Fruit fly (Drosophila melanogaster) whole organism, embryonic: ENCODE data around the gene Aasdh.

ENCODE experiments used
- ATbp ChIP-seq: fragments of 200-800 bp; sonication (Bioruptor generic); optimal IDR thresholded peaks from 2 replicates; lab custom pipeline; 2017; ENCODE audit warnings: missing biosample characterization, mild to moderate bottlenecking, missing genetic modification characterization, missing genetic modification reagents
- Abd-B ChIP-seq: fragments of 200-800 bp; sonication (Bioruptor generic); optimal IDR thresholded peaks from 2 replicates; lab custom pipeline; 2018; ENCODE audit warnings: missing biosample characterization, mild to moderate bottlenecking, missing genetic modification characterization, moderate library complexity
- CG10431 ChIP-seq: fragments of 200-800 bp; sonication (Bioruptor generic); optimal IDR thresholded peaks from 3 replicates; lab custom pipeline; 2018; ENCODE audit warnings: missing biosample characterization, mild to moderate bottlenecking, missing genetic modification characterization
- CG10543 ChIP-seq: fragments of 200-800 bp; sonication (Bioruptor generic); optimal IDR thresholded peaks from 3 replicates; lab custom pipeline; 2017; ENCODE audit warnings: missing biosample characterization, mild to moderate bottlenecking, missing genetic modification characterization, moderate library complexity
- CG10654 ChIP-seq: fragments of 200-800 bp; sonication (Bioruptor generic); optimal IDR thresholded peaks from 2 replicates; lab custom pipeline; 2016; ENCODE audit warnings: missing biosample characterization, missing genetic modification characterization
- CG12155 ChIP-seq: fragments of 200-800 bp; sonication (Bioruptor generic); optimal IDR thresholded peaks from 3 replicates; lab custom pipeline; 2016; ENCODE audit warnings: missing biosample characterization, missing genetic modification characterization
- CG14860 ChIP-seq: fragments of 200-800 bp; sonication (Bioruptor generic); IDR thresholded peaks from 3 replicates; pipeline ENCODE4 v1.3.6; 2022; ENCODE audit warnings: missing biosample characterization, missing genetic modification characterization; ENCODE audit not compliant: partially characterized antibody
- CG1647 ChIP-seq: fragments of 200-800 bp; sonication (Bioruptor generic); optimal IDR thresholded peaks from 3 replicates; lab custom pipeline; 2016; ENCODE audit warnings: missing biosample characterization, missing genetic modification characterization
- CG16815 ChIP-seq: fragments of 200-800 bp; sonication (Bioruptor generic); optimal IDR thresholded peaks from 3 replicates; lab custom pipeline; 2017; ENCODE audit warnings: missing biosample characterization, mild to moderate bottlenecking, missing genetic modification characterization
- CG16863 ChIP-seq: fragments of 200-800 bp; sonication (Bioruptor generic); optimal IDR thresholded peaks from 3 replicates; lab custom pipeline; 2016; ENCODE audit warnings: missing biosample characterization, missing genetic modification characterization
- CG17328 ChIP-seq: fragments of 200-800 bp; sonication (Bioruptor generic); IDR thresholded peaks from 2 replicates; pipeline ENCODE4 v1.3.6; 2022; ENCODE audit warnings: missing biosample characterization, missing genetic modification characterization
- CG17802 ChIP-seq: fragments of 200-800 bp; sonication (Bioruptor generic); optimal IDR thresholded peaks from 2 replicates; lab custom pipeline; 2018; ENCODE audit warnings: missing biosample characterization, mild to moderate bottlenecking, missing genetic modification characterization, moderate library complexity
- CG17912 ChIP-seq: fragments of 200-800 bp; sonication (Bioruptor generic); optimal IDR thresholded peaks from 2 replicates; lab custom pipeline; 2018; ENCODE audit warnings: missing biosample characterization, mild to moderate bottlenecking, missing genetic modification characterization
- CG2889 ChIP-seq: fragments of 200-800 bp; sonication (Bioruptor generic); IDR thresholded peaks from 3 replicates; pipeline ENCODE4 v1.3.6; 2022; ENCODE audit warnings: missing biosample characterization, missing genetic modification characterization
- CG31388 ChIP-seq: fragments of 200-800 bp; sonication (Bioruptor generic); optimal IDR thresholded peaks from 2 replicates; lab custom pipeline; 2016; ENCODE audit warnings: missing biosample characterization, missing genetic modification characterization
- CG33213 ChIP-seq: fragments of 200-800 bp; sonication (Bioruptor generic); optimal IDR thresholded peaks from 3 replicates; lab custom pipeline; 2016; ENCODE audit warnings: missing biosample characterization, missing genetic modification characterization
- CG33557 ChIP-seq: fragments of 200-800 bp; sonication (Bioruptor generic); optimal IDR thresholded peaks from 2 replicates; lab custom pipeline; 2019; ENCODE audit warnings: missing biosample characterization, mild to moderate bottlenecking, missing genetic modification characterization, moderate library complexity
- CG43689 ChIP-seq: fragments of 200-800 bp; sonication (Bioruptor generic); IDR thresholded peaks from 2 replicates; pipeline ENCODE4 v1.3.6; 2022; ENCODE audit warnings: missing biosample characterization, missing genetic modification characterization
- CG4707 ChIP-seq: fragments of 200-800 bp; sonication (Bioruptor generic); optimal IDR thresholded peaks from 2 replicates; lab custom pipeline; 2018; ENCODE audit warnings: missing biosample characterization, mild to moderate bottlenecking, missing genetic modification characterization, moderate library complexity
- CG6683 ChIP-seq: fragments of 200-800 bp; sonication (Bioruptor generic); optimal IDR thresholded peaks from 2 replicates; lab custom pipeline; 2017; ENCODE audit warnings: missing biosample characterization, mild to moderate bottlenecking, missing genetic modification characterization, missing genetic modification reagents
- CG6689 ChIP-seq: fragments of 200-800 bp; sonication (Bioruptor generic); IDR thresholded peaks from 2 replicates; pipeline ENCODE4 v1.3.6; 2022; ENCODE audit warnings: missing biosample characterization, missing genetic modification characterization
- CG6791 ChIP-seq: fragments of 200-800 bp; sonication (Bioruptor generic); IDR thresholded peaks from 3 replicates; pipeline ENCODE4 v1.3.6; 2022; ENCODE audit warnings: missing biosample characterization, missing genetic modification characterization; ENCODE audit not compliant: partially characterized antibody
- CG7271 ChIP-seq: fragments of 200-800 bp; sonication (Bioruptor generic); optimal IDR thresholded peaks from 2 replicates; lab custom pipeline; 2018; ENCODE audit warnings: missing biosample characterization, mild to moderate bottlenecking, missing genetic modification characterization, moderate library complexity
- CG8478 ChIP-seq: fragments of >200 bp; optimal IDR thresholded peaks from 2 replicates; lab custom pipeline; 2018
- CG9932 ChIP-seq: fragments of 200-800 bp; sonication (Bioruptor generic); IDR thresholded peaks from 2 replicates; pipeline ENCODE4 v1.3.6; 2022; ENCODE audit warnings: missing biosample characterization, missing genetic modification characterization
- CkIIα-i1 ChIP-seq: fragments of 200-800 bp; sonication (Bioruptor generic); IDR thresholded peaks from 2 replicates; pipeline ENCODE4 v1.3.6; 2022; ENCODE audit warnings: missing biosample characterization, missing genetic modification characterization
- Dek ChIP-seq: fragments of 200-800 bp; sonication (Bioruptor generic); optimal IDR thresholded peaks from 3 replicates; lab custom pipeline; 2019; ENCODE audit warnings: missing biosample characterization, mild to moderate bottlenecking, missing genetic modification characterization, moderate library complexity
- Dp ChIP-seq: fragments of 200-800 bp; sonication (Bioruptor generic); optimal IDR thresholded peaks from 2 replicates; lab custom pipeline; 2018; ENCODE audit warnings: missing biosample characterization, mild to moderate bottlenecking, missing genetic modification characterization, moderate library complexity
- E2f2 ChIP-seq: fragments of 200-800 bp; sonication (Bioruptor generic); IDR thresholded peaks from 2 replicates; pipeline ENCODE4 v1.3.6; 2022; ENCODE audit warnings: missing biosample characterization, missing genetic modification characterization
- Elba2 ChIP-seq: fragments of 200-800 bp; sonication (Bioruptor generic); optimal IDR thresholded peaks from 3 replicates; lab custom pipeline; 2016; ENCODE audit warnings: missing biosample characterization, missing genetic modification characterization
- H2.0 ChIP-seq: fragments of 200-800 bp; sonication (Bioruptor generic); IDR thresholded peaks from 2 replicates; pipeline ENCODE4 v1.3.6; 2022; ENCODE audit warnings: missing biosample characterization, missing genetic modification characterization
- Hr78 ChIP-seq, 2 experiments: fragments of 200-800 bp in 1 of 2; fragments of >200 bp in 1 of 2; sonication (Bioruptor generic) in 1 of 2; optimal IDR thresholded peaks; 2 replicates each; lab custom pipeline; 2017 to 2019; ENCODE audit warnings: missing biosample characterization in 2 of 2, missing genetic modification characterization in 2 of 2, mild to moderate bottlenecking in 1 of 2, moderate library complexity in 1 of 2
- Med ChIP-seq: fragments of 200-800 bp; sonication (Bioruptor generic); peaks from one replicate; lab custom pipeline; 2016; ENCODE audit warnings: missing biosample characterization, missing genetic modification characterization, mild to moderate bottlenecking, inconsistent platforms, moderate library complexity
- Optix ChIP-seq: fragments of 200-800 bp; sonication (Bioruptor generic); IDR thresholded peaks from 3 replicates; pipeline ENCODE4 v1.3.6; 2022; ENCODE audit warnings: missing biosample characterization, missing genetic modification characterization
- ash1 ChIP-seq: fragments of 200-800 bp; sonication (Bioruptor generic); optimal IDR thresholded peaks from 2 replicates; lab custom pipeline; 2018; ENCODE audit warnings: missing biosample characterization, mild to moderate bottlenecking, missing genetic modification characterization
- bab2 ChIP-seq: fragments of 200-800 bp; sonication (Bioruptor generic); optimal IDR thresholded peaks from 2 replicates; lab custom pipeline; 2016; ENCODE audit warnings: missing biosample characterization, missing genetic modification characterization
- bbx ChIP-seq: fragments of 200-800 bp; sonication (Bioruptor generic); IDR thresholded peaks from 2 replicates; pipeline ENCODE4 v1.3.6; 2022; ENCODE audit warnings: missing biosample characterization, missing genetic modification characterization; ENCODE audit not compliant: partially characterized antibody
- cas ChIP-seq: fragments of 200-800 bp; sonication (Bioruptor generic); IDR thresholded peaks from 2 replicates; pipeline ENCODE4 v1.3.6; 2022; ENCODE audit warnings: missing biosample characterization, missing genetic modification characterization
- chn ChIP-seq: fragments of 200-800 bp; sonication (Bioruptor generic); optimal IDR thresholded peaks from 2 replicates; lab custom pipeline; 2016; ENCODE audit warnings: missing biosample characterization, missing genetic modification characterization
- crp ChIP-seq, 2 experiments: fragments of 200-800 bp; sonication (Bioruptor generic); optimal IDR thresholded peaks; 2 replicates in 1 of 2; 3 replicates in 1 of 2; lab custom pipeline; 2017; ENCODE audit warnings: missing biosample characterization in 2 of 2, missing genetic modification characterization in 2 of 2, mild to moderate bottlenecking in 1 of 2, moderate library complexity in 1 of 2
- disco-r ChIP-seq: fragments of 200-800 bp; sonication (Bioruptor generic); optimal IDR thresholded peaks from 2 replicates; lab custom pipeline; 2016; ENCODE audit warnings: missing biosample characterization, missing genetic modification characterization
- dm ChIP-seq: fragments of 200-800 bp; sonication (Bioruptor generic); optimal IDR thresholded peaks from 3 replicates; lab custom pipeline; 2016; ENCODE audit warnings: missing biosample characterization, missing genetic modification characterization
- exex ChIP-seq: fragments of 200-800 bp; sonication (Bioruptor generic); optimal IDR thresholded peaks from 4 replicates; lab custom pipeline; 2018; ENCODE audit warnings: missing biosample characterization, mild to moderate bottlenecking, missing genetic modification characterization, moderate library complexity
- eyg ChIP-seq: fragments of 200-800 bp; sonication (Bioruptor generic); optimal IDR thresholded peaks from 3 replicates; lab custom pipeline; 2016; ENCODE audit warnings: missing biosample characterization, missing genetic modification characterization
- fd64A ChIP-seq: fragments of 200-800 bp; sonication (Bioruptor generic); optimal IDR thresholded peaks from 3 replicates; lab custom pipeline; 2018; ENCODE audit warnings: missing biosample characterization, mild to moderate bottlenecking, missing genetic modification characterization
- lbe ChIP-seq: fragments of 200-800 bp; sonication (Bioruptor generic); optimal IDR thresholded peaks from 2 replicates; lab custom pipeline; 2016; ENCODE audit warnings: missing biosample characterization, mild to moderate bottlenecking, missing genetic modification characterization
- pum ChIP-seq: fragments of 200-800 bp; sonication (Bioruptor generic); optimal IDR thresholded peaks from 2 replicates; lab custom pipeline; 2016; ENCODE audit warnings: missing biosample characterization, missing genetic modification characterization
- sens-2 ChIP-seq: fragments of 200-800 bp; sonication (Bioruptor generic); IDR thresholded peaks from 2 replicates; pipeline ENCODE4 v1.3.6; 2022; ENCODE audit warnings: missing biosample characterization, missing genetic modification characterization
- sqz ChIP-seq: fragments of 200-800 bp; sonication (Bioruptor generic); optimal IDR thresholded peaks from 3 replicates; lab custom pipeline; 2018; ENCODE audit warnings: missing biosample characterization, mild to moderate bottlenecking, missing genetic modification characterization
- tgo ChIP-seq: fragments of 200-800 bp; sonication (Bioruptor generic); IDR thresholded peaks from 3 replicates; pipeline ENCODE4 v1.3.6; 2022; ENCODE audit warnings: missing biosample characterization, missing genetic modification characterization
- tna ChIP-seq: fragments of 200-800 bp; sonication (Bioruptor generic); IDR thresholded peaks from 2 replicates; pipeline ENCODE4 v1.3.6; 2022; ENCODE audit warnings: missing biosample characterization, missing genetic modification characterization; ENCODE audit not compliant: partially characterized antibody

Gene Aasdh

dm6 chr2L:8477971-8478370 lies 28.6 kb upstream of the Aasdh start (continued):
- peak; percentile 90 for TF ChIP-seq E2f2 (GFP tag; lab: Robert Waterston, UW)
- no peak for TF ChIP-seq sens-2 (GFP tag; lab: Robert Waterston, UW)
- peak; percentile 52; the same call in 1 of the 2 replicates for TF ChIP-seq bbx (GFP tag; lab: Robert Waterston, UW)
- TF ChIP-seq Hr78 (GFP tag; optimal IDR thresholded peaks at IDR 0.05; lab: Kevin White, UChicago), result peak in 1 of 2 experiments; percentile 49
- TF ChIP-seq chn (GFP tag; lab: Kevin White, UChicago), result peak; percentile 46
- no peak for TF ChIP-seq CG33557 (GFP tag; lab: Kevin White, UChicago)
- no peak for TF ChIP-seq cas (GFP tag; lab: Robert Waterston, UW)
- TF ChIP-seq CG10654, result no peak
- TF ChIP-seq Abd-B (GFP tag; lab: Kevin White, UChicago), result peak; percentile 29
- TF ChIP-seq CG8478 (lab: Kevin White, UChicago), result peak; percentile 87
- no peak for TF ChIP-seq CG17912 (GFP tag; lab: Kevin White, UChicago)
- TF ChIP-seq CG17802, result no peak
- TF ChIP-seq Optix (GFP tag; lab: Robert Waterston, UW), result no peak
- TF ChIP-seq crp (GFP tag; optimal IDR thresholded peaks at IDR 0.05; lab: Kevin White, UChicago), result peak in 1 of 2 experiments; percentile 69
- no peak for TF ChIP-seq CG10543 (GFP tag; lab: Kevin White, UChicago)
- no peak for TF ChIP-seq CG12155 (GFP tag; lab: Kevin White, UChicago)
- peak; percentile 90 for TF ChIP-seq Med (GFP tag; lab: Kevin White, UChicago)
- TF ChIP-seq pum (GFP tag; lab: Kevin White, UChicago), result no peak
- peak; percentile 58 for TF ChIP-seq CG6791 (GFP tag; lab: Robert Waterston, UW)
- no peak for TF ChIP-seq CG7271 (tag; lab: Kevin White, UChicago)
- TF ChIP-seq disco-r (GFP tag; lab: Kevin White, UChicago), result no peak
- no peak for TF ChIP-seq tna (GFP tag; lab: Robert Waterston, UW)
- no peak for TF ChIP-seq Elba2 (GFP tag; lab: Kevin White, UChicago)
- TF ChIP-seq exex (tag; lab: Kevin White, UChicago), result no peak
- TF ChIP-seq CG17328 (GFP tag; lab: Robert Waterston, UW), result no peak
- TF ChIP-seq CG43689 (GFP tag; lab: Robert Waterston, UW), result no peak
- TF ChIP-seq CG10431, result no peak
- TF ChIP-seq CG16815 (GFP tag; lab: Kevin White, UChicago), result no peak
- no peak for TF ChIP-seq CG6683 (GFP tag; lab: Kevin White, UChicago)
- no peak for TF ChIP-seq CG6689 (GFP tag; lab: Robert Waterston, UW)
- TF ChIP-seq H2.0 (GFP tag; lab: Robert Waterston, UW), result no peak
- 0 out of 2 replicates have a peak, but pooled peaks have one; percentile 14 for TF ChIP-seq CG9932 (GFP tag; lab: Robert Waterston, UW)
- no peak for TF ChIP-seq dm (GFP tag; lab: Kevin White, UChicago)
- TF ChIP-seq ash1 (GFP tag; lab: Kevin White, UChicago), result no peak
- TF ChIP-seq CG2889 (GFP tag; lab: Robert Waterston, UW), result no peak
- TF ChIP-seq CG1647, result no peak
- no peak for TF ChIP-seq bab2 (GFP tag; lab: Kevin White, UChicago)
- no peak for TF ChIP-seq fd64A (GFP tag; lab: Kevin White, UChicago)
- TF ChIP-seq lbe, result no peak
- peak; percentile 46 for TF ChIP-seq Dek (tag; lab: Kevin White, UChicago)
- peak; percentile 46 for TF ChIP-seq CG33213
- TF ChIP-seq Dp (GFP tag; lab: Kevin White, UChicago), result peak; percentile 90
- no peak for TF ChIP-seq CkIIα-i1 (GFP tag; lab: Robert Waterston, UW)
- no peak for TF ChIP-seq CG31388 (GFP tag; lab: Kevin White, UChicago)
- no peak for TF ChIP-seq eyg (GFP tag; lab: Kevin White, UChicago)
- TF ChIP-seq CG16863, result no peak
- no peak for TF ChIP-seq sqz (GFP tag; lab: Kevin White, UChicago)
- TF ChIP-seq tgo (GFP tag; lab: Robert Waterston, UW), result no peak
- TF ChIP-seq ATbp (GFP tag; lab: Kevin White, UChicago), result no peak
- no peak for TF ChIP-seq CG4707 (GFP tag; lab: Kevin White, UChicago)
- peak; percentile 54 for TF ChIP-seq CG14860 (GFP tag; lab: Robert Waterston, UW)
